Worm (Caenorhabditis elegans) whole organism, L4 larva: ENCODE data around the gene ZK829.7.

Experiments used
- D1046.2 ChIP-seq: fragments of 200-800 bp; sonication (Bioruptor generic); IDR thresholded peaks from 2 replicates; pipeline ENCODE4 v1.3.6; 2022; ENCODE audit warnings: missing genetic modification characterization, missing compliant biosample characterization
- F37D6.2 ChIP-seq: sonication (generic microtip); optimal IDR thresholded peaks from 2 replicates; lab custom pipeline; 2016; ENCODE audit warnings: mild to moderate bottlenecking, missing genetic modification characterization, missing compliant biosample characterization
- F44E2.7 ChIP-seq: fragments of 200-800 bp; sonication (Bioruptor generic); IDR thresholded peaks from 2 replicates; pipeline ENCODE4 v2.1.2; 2022; ENCODE audit warnings: missing genetic modification characterization, missing compliant biosample characterization
- Y105C5A.15 ChIP-seq: fragments of 200-800 bp; sonication (Bioruptor generic); IDR thresholded peaks from 2 replicates; pipeline ENCODE4 v1.3.6; 2022; ENCODE audit warnings: missing genetic modification characterization, missing compliant biosample characterization
- aha-1 ChIP-seq: fragments of 150-350 bp; peaks from one replicate; lab custom pipeline; 2014; ENCODE audit warnings: missing biosample characterization, missing genetic modification characterization
- ama-1 ChIP-seq: fragments of 150-350 bp; optimal IDR thresholded peaks from 2 replicates; lab custom pipeline; 2014; ENCODE audit warnings: inconsistent platforms, mixed read lengths
- ceh-32 ChIP-seq: sonication (generic microtip); optimal IDR thresholded peaks from 2 replicates; lab custom pipeline; 2016; ENCODE audit warnings: mild to moderate bottlenecking, missing genetic modification characterization, missing compliant biosample characterization; ENCODE audit not compliant: poor library complexity
- dmd-6 ChIP-seq: fragments of 200-800 bp; sonication (Bioruptor generic); IDR thresholded peaks from 2 replicates; pipeline ENCODE4 v1.3.6; 2022; ENCODE audit warnings: missing genetic modification reagents, missing genetic modification characterization, missing compliant biosample characterization
- dmd-9 ChIP-seq: fragments of 200-800 bp; sonication (Bioruptor generic); IDR thresholded peaks from 2 replicates; pipeline ENCODE4 v1.3.6; 2022; ENCODE audit warnings: missing genetic modification reagents, missing genetic modification characterization, missing compliant biosample characterization
- duxl-1 ChIP-seq: sonication (generic microtip); optimal IDR thresholded peaks from 2 replicates; lab custom pipeline; 2016; ENCODE audit warnings: mild to moderate bottlenecking, missing genetic modification characterization, moderate library complexity, missing compliant biosample characterization; ENCODE audit not compliant: poor library complexity
- dve-1 ChIP-seq: sonication (generic microtip); optimal IDR thresholded peaks from 2 replicates; lab custom pipeline; 2017; ENCODE audit warnings: antibody characterized with exemption, mild to moderate bottlenecking, missing genetic modification characterization, missing compliant biosample characterization; ENCODE audit not compliant: insufficient read depth
- hlh-30 ChIP-seq: sonication (generic microtip); optimal IDR thresholded peaks from 2 replicates; lab custom pipeline; 2017; ENCODE audit warnings: antibody characterized with exemption, mild to moderate bottlenecking, missing genetic modification characterization, missing compliant biosample characterization; ENCODE audit not compliant: insufficient read depth
- hmg-1.1 ChIP-seq: fragments of 200-800 bp; sonication (Bioruptor generic); IDR thresholded peaks from 2 replicates; pipeline ENCODE4 v1.3.6; 2022; ENCODE audit warnings: missing genetic modification reagents, missing genetic modification characterization, missing compliant biosample characterization
- lin-39 ChIP-seq: fragments of 150-350 bp; optimal IDR thresholded peaks from 2 replicates; lab custom pipeline; 2014; ENCODE audit warnings: missing biosample characterization, missing genetic modification reagents, missing genetic modification characterization
- lir-3 ChIP-seq: sonication (generic microtip); optimal IDR thresholded peaks from 2 replicates; lab custom pipeline; 2016; ENCODE audit warnings: mild to moderate bottlenecking, missing genetic modification characterization, missing compliant biosample characterization
- mep-1 ChIP-seq: fragments of 150-350 bp; sonication (generic microtip); optimal IDR thresholded peaks from 3 replicates; lab custom pipeline; 2014; ENCODE audit warnings: missing biosample characterization, missing genetic modification characterization
- mes-2 ChIP-seq: sonication (generic microtip); optimal IDR thresholded peaks from 2 replicates; lab custom pipeline; 2016; ENCODE audit warnings: missing genotype, mild to moderate bottlenecking, missing genetic modification characterization, missing compliant biosample characterization; ENCODE audit not compliant: poor library complexity, severe bottlenecking
- mxl-3 ChIP-seq: fragments of 200-800 bp; sonication (Bioruptor generic); optimal IDR thresholded peaks from 2 replicates; lab custom pipeline; 2018; ENCODE audit warnings: mild to moderate bottlenecking, missing genetic modification characterization, missing compliant biosample characterization
- nhr-102 ChIP-seq: sonication (generic microtip); optimal IDR thresholded peaks from 2 replicates; lab custom pipeline; 2016; ENCODE audit warnings: mild to moderate bottlenecking, missing genetic modification characterization, moderate library complexity, missing compliant biosample characterization
- nhr-11 ChIP-seq: fragments of 150-350 bp; optimal IDR thresholded peaks from 2 replicates; lab custom pipeline; 2014; ENCODE audit warnings: missing biosample characterization, missing genetic modification characterization
- nhr-25 ChIP-seq: sonication (generic microtip); optimal IDR thresholded peaks from 2 replicates; lab custom pipeline; 2017; ENCODE audit warnings: missing genetic modification characterization, mild to moderate bottlenecking, missing compliant biosample characterization, antibody characterized with exemption, moderate library complexity, borderline replicate concordance; ENCODE audit not compliant: insufficient read depth
- nhr-76 ChIP-seq: fragments of 150-350 bp; optimal IDR thresholded peaks from 2 replicates; lab custom pipeline; 2014; ENCODE audit warnings: missing biosample characterization, missing genetic modification characterization
- php-3 ChIP-seq: fragments of 200-800 bp; sonication (Bioruptor generic); IDR thresholded peaks from 2 replicates; pipeline ENCODE4 v1.3.6; 2022; ENCODE audit warnings: missing genetic modification reagents, missing genetic modification characterization, missing compliant biosample characterization
- pqm-1 ChIP-seq: sonication (generic microtip); optimal IDR thresholded peaks from 2 replicates; lab custom pipeline; 2017; ENCODE audit warnings: missing biosample characterization, missing genetic modification characterization
- rbr-2 ChIP-seq: sonication (generic microtip); optimal IDR thresholded peaks from 2 replicates; lab custom pipeline; 2016; ENCODE audit warnings: missing genotype, missing genetic modification characterization, missing compliant biosample characterization
- set-16 ChIP-seq: fragments of 200-800 bp; sonication (Bioruptor generic); IDR thresholded peaks from 2 replicates; pipeline ENCODE4 v1.3.6; 2022; ENCODE audit warnings: missing genetic modification reagents, missing genetic modification characterization, missing compliant biosample characterization
- snpc-1.2 ChIP-seq: fragments of 200-800 bp; sonication (Bioruptor generic); IDR thresholded peaks from 2 replicates; pipeline ENCODE4 v1.3.6; 2022; ENCODE audit warnings: missing genetic modification reagents, missing genetic modification characterization, missing compliant biosample characterization
- spr-3 ChIP-seq: fragments of 200-800 bp; sonication (Bioruptor generic); optimal IDR thresholded peaks from 2 replicates; lab custom pipeline; 2018; ENCODE audit warnings: mild to moderate bottlenecking, missing genetic modification characterization, missing compliant biosample characterization
- tag-97 ChIP-seq: fragments of 200-800 bp; sonication (Bioruptor generic); IDR thresholded peaks from 2 replicates; pipeline ENCODE4 v1.3.6; 2022; ENCODE audit warnings: missing genetic modification characterization, missing compliant biosample characterization
- unc-130 ChIP-seq: sonication (generic microtip); optimal IDR thresholded peaks from 2 replicates; lab custom pipeline; 2016; ENCODE audit warnings: missing genetic modification reagents, missing genetic modification characterization, missing compliant biosample characterization
- unc-39 ChIP-seq: sonication (generic microtip); optimal IDR thresholded peaks from 2 replicates; lab custom pipeline; 2017; ENCODE audit warnings: missing biosample characterization, missing genetic modification characterization
- unc-62 ChIP-seq, 3 experiments: fragments of 150-350 bp in 1 of 3; sonication (generic microtip); optimal IDR thresholded peaks in 2 of 3; peaks in 1 of 3; 1 replicate in 1 of 3; 2 replicates in 2 of 3; lab custom pipeline; 2014 to 2017; ENCODE audit warnings: missing biosample characterization in 3 of 3, missing genetic modification characterization in 3 of 3, missing genetic modification reagents in 3 of 3, missing genotype in 1 of 3
- zfp-2 ChIP-seq: sonication (generic microtip); optimal IDR thresholded peaks from 2 replicates; lab custom pipeline; 2016; ENCODE audit warnings: mild to moderate bottlenecking, missing genetic modification characterization, missing compliant biosample characterization
- zfp-3 ChIP-seq: fragments of 200-800 bp; sonication (Bioruptor generic); conservative IDR thresholded peaks from 2 replicates; pipeline ENCODE4 v1.3.6; 2022; ENCODE audit warnings: missing genetic modification reagents, missing genetic modification characterization, missing compliant biosample characterization
- zip-11 ChIP-seq: fragments of 200-800 bp; sonication (Bioruptor generic); IDR thresholded peaks from 2 replicates; pipeline ENCODE4 v1.3.6; 2022; ENCODE audit warnings: missing genetic modification characterization, missing compliant biosample characterization
- ztf-7 ChIP-seq: fragments of 150-350 bp; optimal IDR thresholded peaks from 2 replicates; lab custom pipeline; 2014; ENCODE audit warnings: missing biosample characterization, missing genetic modification characterization

Gene ZK829.7

ce11 chrIV:11925346-11926075, 35.8 kb downstream of the ZK829.7 start, which contains the start of the genes srlf-33 and srlf-32:
TSS of gene srlf-33 (minus strand) at chrIV:11925446.
TSS of gene srlf-32 (plus strand) at chrIV:11926025.
- TF ChIP-seq D1046.2 (GFP tag; lab: Robert Waterston, UW) (no peak), ceh-32 (no peak), aha-1 (tag; lab: Kevin White, UChicago) (peak; percentile 63), mes-2 (tag; lab: Kevin White, UChicago) (no peak)

ce11 chrIV:11924092-11924491, 37.2 kb downstream of the ZK829.7 start:
- TF ChIP-seq nhr-25 (tag; lab: Kevin White, UChicago) (peak; percentile 31), Y105C5A.15 (GFP tag; lab: Robert Waterston, UW) (no peak), snpc-1.2 (GFP tag; lab: Robert Waterston, UW) (no peak), nhr-102 (no peak), aha-1 (tag; lab: Kevin White, UChicago) (peak; percentile 82), ceh-32 (no peak), unc-39 (tag; lab: Kevin White, UChicago) (no peak), hlh-30 (no peak), php-3 (GFP tag; lab: Robert Waterston, UW) (no peak), pqm-1 (tag; lab: Kevin White, UChicago) (no peak), nhr-11 (tag; lab: Kevin White, UChicago) (no peak), zip-11 (GFP tag; lab: Robert Waterston, UW) (no peak), unc-62 (GFP tag; optimal IDR thresholded peaks at IDR 0.05 in 1 of 2; lab: Kevin White, UChicago) (peak in 1 of 2 experiments; percentile 62), unc-62 (tag; optimal IDR thresholded peaks at IDR 0.05; lab: Kevin White, UChicago) (no peak), lin-39 (tag; lab: Kevin White, UChicago) (no peak), dmd-9 (no peak)

ce11 chrIV:11923074-11923473, 38.3 kb downstream of the ZK829.7 start, which contains the start of gene srlf-31:
TSS of gene srlf-31 (minus strand) at chrIV:11923174.
- TF ChIP-seq F37D6.2 (tag; lab: Kevin White, UChicago), result no peak
- no peak for TF ChIP-seq php-3 (GFP tag; lab: Robert Waterston, UW)
- TF ChIP-seq nhr-76 (tag; lab: Kevin White, UChicago), result no peak
- no peak for TF ChIP-seq F44E2.7 (GFP tag; lab: Robert Waterston, UW)
- TF ChIP-seq spr-3 (GFP tag; lab: Kevin White, UChicago), result no peak
- no peak for TF ChIP-seq duxl-1 (tag; lab: Kevin White, UChicago)
- no peak for TF ChIP-seq hmg-1.1
- no peak for TF ChIP-seq ztf-7 (tag; lab: Kevin White, UChicago)
- TF ChIP-seq unc-130, result no peak
- no peak for TF ChIP-seq mxl-3 (GFP tag; lab: Kevin White, UChicago)
- TF ChIP-seq tag-97, result no peak
- no peak for TF ChIP-seq set-16 (GFP tag; lab: Robert Waterston, UW)
- TF ChIP-seq zfp-3 (GFP tag; lab: Robert Waterston, UW), result no peak
- TF ChIP-seq zfp-2 (tag; lab: Kevin White, UChicago), result no peak
- TF ChIP-seq dmd-6 (GFP tag; lab: Robert Waterston, UW), result no peak

- no peak for TF ChIP-seq nhr-25 (tag; lab: Kevin White, UChicago)
- TF ChIP-seq rbr-2 (tag; lab: Kevin White, UChicago), result no peak
- no peak for TF ChIP-seq tag-97
- TF ChIP-seq lir-3 (tag; lab: Kevin White, UChicago), result no peak
- TF ChIP-seq mxl-3 (GFP tag; lab: Kevin White, UChicago), result no peak
- no peak for TF ChIP-seq dve-1 (tag; lab: Kevin White, UChicago)
- TF ChIP-seq mep-1 (tag; lab: Kevin White, UChicago), result no peak
- TF ChIP-seq ama-1, result no peak
- no peak for TF ChIP-seq pqm-1 (tag; lab: Kevin White, UChicago)
These were observed 39.3 kb downstream of the ZK829.7 start, which contains the start of gene ZK822.1 for ce11 chrIV:11922011-11922410. TSS of gene ZK822.1 (minus strand) at chrIV:11922131.
